Fruit fly (Drosophila melanogaster) whole organism, wandering third instar larva: ENCODE measurements around the gene TfAP-2.

Source experiments
- Abd-B ChIP-seq: fragments of >200 bp; optimal IDR thresholded peaks from 2 replicates; lab custom pipeline; 2017; ENCODE audit warnings: missing biosample characterization, missing genetic modification characterization
- CG32264 ChIP-seq: fragments of 200-800 bp; sonication (Bioruptor generic); optimal IDR thresholded peaks from 2 replicates; lab custom pipeline; 2016; ENCODE audit warnings: missing biosample characterization, missing genetic modification characterization
- CG9705 ChIP-seq: fragments of 200-800 bp; sonication (Bioruptor generic); optimal IDR thresholded peaks from 2 replicates; lab custom pipeline; 2018; ENCODE audit warnings: missing biosample characterization, mild to moderate bottlenecking, missing genetic modification characterization
- CrebA ChIP-seq: fragments of 200-800 bp; sonication (Bioruptor generic); optimal IDR thresholded peaks from 2 replicates; lab custom pipeline; 2016; ENCODE audit warnings: missing biosample characterization, mild to moderate bottlenecking, missing genetic modification characterization, borderline replicate concordance
- Dfd ChIP-seq: fragments of >200 bp; optimal IDR thresholded peaks from 2 replicates; lab custom pipeline; 2017; ENCODE audit warnings: missing biosample characterization, missing genetic modification characterization
- Dif ChIP-seq: fragments of 200-275, 200-300 bp; sonication (Bioruptor generic); optimal IDR thresholded peaks from 2 replicates; lab custom pipeline; 2018; ENCODE audit warnings: missing biosample characterization, missing genetic modification characterization; ENCODE audit not compliant: partially characterized antibody
- GATAd ChIP-seq: sonication (Bioruptor generic); optimal IDR thresholded peaks from 2 replicates; lab custom pipeline; 2016; ENCODE audit warnings: missing biosample characterization, missing genetic modification characterization
- HLH106 ChIP-seq: fragments of 200-800 bp; optimal IDR thresholded peaks from 3 replicates; lab custom pipeline; 2019; ENCODE audit warnings: missing biosample characterization, mild to moderate bottlenecking, missing genetic modification characterization, moderate library complexity
- Hnf4 ChIP-seq: fragments of 200-800 bp; sonication (Bioruptor generic); optimal IDR thresholded peaks from 2 replicates; lab custom pipeline; 2016; ENCODE audit warnings: missing biosample characterization, mild to moderate bottlenecking, missing genetic modification characterization
- Hr78 ChIP-seq: fragments of >200 bp; optimal IDR thresholded peaks from 2 replicates; lab custom pipeline; 2017; ENCODE audit warnings: missing biosample characterization, missing genetic modification characterization
- Hr83 ChIP-seq: fragments of 200-300 bp; sonication (Bioruptor generic); optimal IDR thresholded peaks from 2 replicates; lab custom pipeline; 2016; ENCODE audit warnings: missing biosample characterization, mild to moderate bottlenecking, missing genetic modification characterization, moderate library complexity; ENCODE audit not compliant: poor library complexity, severe bottlenecking
- Jra ChIP-seq: sonication (Bioruptor generic); optimal IDR thresholded peaks from 2 replicates; lab custom pipeline; 2016; ENCODE audit warnings: missing biosample characterization, missing genetic modification characterization
- Mio ChIP-seq: sonication (Bioruptor generic); optimal IDR thresholded peaks from 2 replicates; lab custom pipeline; 2016; ENCODE audit warnings: missing biosample characterization, missing genetic modification characterization
- Myc ChIP-seq: fragments of >200 bp; optimal IDR thresholded peaks from 2 replicates; lab custom pipeline; 2017
- N ChIP-seq: fragments of >200 bp; optimal IDR thresholded peaks from 2 replicates; lab custom pipeline; 2018; ENCODE audit warnings: missing biosample characterization, missing external identifiers, missing genetic modification characterization
- OdsH ChIP-seq: fragments of 200-800 bp; sonication (Bioruptor generic); optimal IDR thresholded peaks from 2 replicates; lab custom pipeline; 2016; ENCODE audit warnings: missing biosample characterization, mild to moderate bottlenecking, missing genetic modification characterization
- Rel ChIP-seq, 2 experiments: fragments of 200-800 bp; sonication (Bioruptor generic) in 1 of 2; optimal IDR thresholded peaks; 2 replicates in 1 of 2; 3 replicates in 1 of 2; lab custom pipeline; 2016 to 2019; ENCODE audit warnings: mild to moderate bottlenecking in 2 of 2, missing biosample characterization in 2 of 2, missing genetic modification characterization in 2 of 2, moderate library complexity in 1 of 2
- Sp1 ChIP-seq: fragments of 200-800 bp; sonication (Bioruptor generic); optimal IDR thresholded peaks from 3 replicates; lab custom pipeline; 2019; ENCODE audit warnings: missing biosample characterization, mild to moderate bottlenecking, missing genetic modification characterization, moderate library complexity
- Vsx2 ChIP-seq: fragments of 200-300, 225-300 bp; sonication (Bioruptor generic); optimal IDR thresholded peaks from 2 replicates; lab custom pipeline; 2018; ENCODE audit warnings: missing biosample characterization, missing genetic modification characterization; ENCODE audit not compliant: partially characterized antibody
- br ChIP-seq: fragments of 200-800 bp; sonication (Bioruptor generic); optimal IDR thresholded peaks from 2 replicates; lab custom pipeline; 2016; ENCODE audit warnings: missing biosample characterization, missing genetic modification characterization
- brk ChIP-seq: fragments of 200-800 bp; sonication (Bioruptor generic); optimal IDR thresholded peaks from 2 replicates; lab custom pipeline; 2016; ENCODE audit warnings: missing biosample characterization, mild to moderate bottlenecking, missing genetic modification characterization
- dl ChIP-seq, 2 experiments: fragments of 175-275, 200-275 bp in 1 of 2; fragments of 200-275 bp in 1 of 2; sonication (Bioruptor generic); optimal IDR thresholded peaks; lab custom pipeline; 2018; ENCODE audit warnings: mild to moderate bottlenecking in 2 of 2, missing biosample characterization in 2 of 2, missing genetic modification characterization in 2 of 2, moderate library complexity in 2 of 2; ENCODE audit not compliant: partially characterized antibody in 2 of 2, insufficient read depth in 1 of 2
- dmrt93B ChIP-seq: fragments of 200-800 bp; sonication (Bioruptor generic); optimal IDR thresholded peaks from 2 replicates; lab custom pipeline; 2018; ENCODE audit warnings: missing biosample characterization, mild to moderate bottlenecking, missing genetic modification characterization
- dsf ChIP-seq: sonication (Bioruptor generic); optimal IDR thresholded peaks from 2 replicates; lab custom pipeline; 2016; ENCODE audit warnings: missing biosample characterization, missing genetic modification characterization, borderline replicate concordance
- ey ChIP-seq: fragments of 200-800 bp; sonication (Bioruptor generic); optimal IDR thresholded peaks from 2 replicates; lab custom pipeline; 2016; ENCODE audit warnings: missing biosample characterization, missing genetic modification characterization
- foxo ChIP-seq, 2 experiments: fragments of 200-800 bp; sonication (Bioruptor generic); optimal IDR thresholded peaks; 2 replicates in 1 of 2; 3 replicates in 1 of 2; lab custom pipeline; 2016 to 2017; ENCODE audit warnings: missing biosample characterization in 2 of 2, missing genetic modification characterization in 2 of 2
- fru ChIP-seq: fragments of 200-800 bp; sonication (Bioruptor generic); optimal IDR thresholded peaks from 3 replicates; lab custom pipeline; 2016; ENCODE audit warnings: missing biosample characterization, mild to moderate bottlenecking, missing genetic modification characterization
- h ChIP-seq: fragments of 200-800 bp; sonication (Bioruptor generic); optimal IDR thresholded peaks from 3 replicates; lab custom pipeline; 2016; ENCODE audit warnings: missing biosample characterization, mild to moderate bottlenecking, missing genetic modification characterization
- jim ChIP-seq: fragments of 175-275, 200-325 bp; sonication (Bioruptor generic); optimal IDR thresholded peaks from 2 replicates; lab custom pipeline; 2016; ENCODE audit warnings: missing biosample characterization, mild to moderate bottlenecking, missing genetic modification characterization
- lola ChIP-seq: fragments of >200 bp; optimal IDR thresholded peaks from 2 replicates; lab custom pipeline; 2017; ENCODE audit warnings: missing biosample characterization, missing genetic modification characterization
- pan ChIP-seq: fragments of >200 bp; optimal IDR thresholded peaks from 2 replicates; lab custom pipeline; 2017
- psq ChIP-seq: fragments of 200-800 bp; sonication (Bioruptor generic); optimal IDR thresholded peaks from 3 replicates; lab custom pipeline; 2017; ENCODE audit warnings: missing biosample characterization, mild to moderate bottlenecking, missing genetic modification characterization, moderate library complexity
- rgr ChIP-seq: fragments of 200-800 bp; sonication (Bioruptor generic); optimal IDR thresholded peaks from 3 replicates; lab custom pipeline; 2016; ENCODE audit warnings: missing biosample characterization, mild to moderate bottlenecking, missing genetic modification characterization
- sage ChIP-seq: fragments of 200-800 bp; sonication (Bioruptor generic); optimal IDR thresholded peaks from 2 replicates; lab custom pipeline; 2016; ENCODE audit warnings: missing biosample characterization, mild to moderate bottlenecking, missing genetic modification characterization
- sv ChIP-seq: fragments of 200-800 bp; sonication (Bioruptor generic); optimal IDR thresholded peaks from 3 replicates; lab custom pipeline; 2016; ENCODE audit warnings: missing biosample characterization, missing genetic modification characterization
- tai ChIP-seq: sonication (Bioruptor generic); optimal IDR thresholded peaks from 2 replicates; lab custom pipeline; 2016; ENCODE audit warnings: missing biosample characterization, missing genetic modification characterization
- usp ChIP-seq: fragments of >200 bp; optimal IDR thresholded peaks from 2 replicates; lab custom pipeline; 2017; ENCODE audit warnings: missing biosample characterization, missing genetic modification characterization
- woc ChIP-seq: sonication (Bioruptor generic); optimal IDR thresholded peaks from 2 replicates; lab custom pipeline; 2016; ENCODE audit warnings: missing biosample characterization, mild to moderate bottlenecking, missing genetic modification characterization

The TfAP-2 gene

DNA sequence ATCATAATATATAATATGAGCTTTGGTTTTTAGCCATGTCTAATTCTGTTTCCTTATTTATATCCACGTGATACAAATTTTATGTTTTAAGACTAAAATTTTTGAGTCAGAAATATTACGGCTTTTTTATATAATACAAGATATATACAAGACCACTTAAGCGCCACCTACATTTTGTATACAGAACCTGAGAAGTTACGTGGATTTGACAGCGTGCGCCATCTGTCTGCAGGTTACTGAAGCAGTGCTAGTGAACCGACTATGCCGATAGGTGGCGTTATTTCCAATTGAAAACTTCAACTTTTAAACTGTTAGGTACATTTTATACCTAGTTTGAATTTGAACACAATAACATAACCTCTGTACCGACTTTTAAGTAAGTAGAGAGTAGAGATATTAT lies 66.1 kb downstream of the TfAP-2 start:
- TF ChIP-seq tai (GFP tag; lab: Kevin White, UChicago) = peak; percentile 57
- TF ChIP-seq N (GFP tag; lab: Kevin White, UChicago) = no peak
- TF ChIP-seq Hr83 (GFP tag; lab: Kevin White, UChicago) = peak; percentile 72
- peak; percentile 39 for TF ChIP-seq psq
- no peak for TF ChIP-seq sage (GFP tag; lab: Kevin White, UChicago)
- TF ChIP-seq ey = peak; percentile 50
- TF ChIP-seq dl (GFP tag; optimal IDR thresholded peaks at IDR 0.05; lab: Kevin White, UChicago; ENCODE audit: insufficient read depth in 1 of 2, partially characterized antibody in 2 of 2) = no peak
- no peak for TF ChIP-seq Rel (GFP tag; optimal IDR thresholded peaks at IDR 0.05; lab: Kevin White, UChicago)
- no peak for TF ChIP-seq Rel (tag; optimal IDR thresholded peaks at IDR 0.05; lab: Kevin White, UChicago)
- no peak for TF ChIP-seq Jra (GFP tag; lab: Kevin White, UChicago)
- TF ChIP-seq Myc (lab: Kevin White, UChicago) = peak; percentile 93
- no peak for TF ChIP-seq GATAd (GFP tag; lab: Kevin White, UChicago)
- no peak for TF ChIP-seq Abd-B (GFP tag; lab: Kevin White, UChicago)
- peak; percentile 69 for TF ChIP-seq Hnf4 (GFP tag; lab: Kevin White, UChicago)
- peak; percentile 30 for TF ChIP-seq dmrt93B
- TF ChIP-seq Mio (GFP tag; lab: Kevin White, UChicago) = no peak
- TF ChIP-seq woc (GFP tag; lab: Kevin White, UChicago) = no peak
- TF ChIP-seq Dfd = no peak
- peak; percentile 48 for TF ChIP-seq fru (GFP tag; lab: Kevin White, UChicago)
- no peak for TF ChIP-seq rgr (GFP tag; lab: Kevin White, UChicago)
- TF ChIP-seq h (GFP tag; lab: Kevin White, UChicago) = peak; percentile 55
- no peak for TF ChIP-seq CrebA
- TF ChIP-seq Hr78 = no peak
- peak; percentile 36 for TF ChIP-seq CG9705 (GFP tag; lab: Kevin White, UChicago)
- TF ChIP-seq brk = no peak
- TF ChIP-seq HLH106 (tag; lab: Kevin White, UChicago) = peak; percentile 57
- peak; percentile 68 for TF ChIP-seq br (GFP tag; lab: Kevin White, UChicago)
- no peak for TF ChIP-seq CG32264 (GFP tag; lab: Kevin White, UChicago)
- no peak for TF ChIP-seq dsf (GFP tag; lab: Kevin White, UChicago)
- no peak for TF ChIP-seq lola
- no peak for TF ChIP-seq jim
- no peak for TF ChIP-seq pan (lab: Kevin White, UChicago)
- peak; percentile 57 for TF ChIP-seq sv (GFP tag; lab: Kevin White, UChicago)
- TF ChIP-seq Sp1 (GFP tag; lab: Kevin White, UChicago) = no peak
- peak in 1 of 2 experiments; percentile 71 for TF ChIP-seq foxo (GFP tag; optimal IDR thresholded peaks at IDR 0.05; lab: Kevin White, UChicago)
- no peak for TF ChIP-seq usp
- no peak for TF ChIP-seq Dif (GFP tag; lab: Kevin White, UChicago)
- peak; percentile 48 for TF ChIP-seq OdsH
- no peak for TF ChIP-seq Vsx2 (GFP tag; lab: Kevin White, UChicago)
- TF ChIP-seq, all 38 proteins: peak for 15
